Worm (Caenorhabditis elegans) whole organism, L4/young adult: ENCODE data around the gene Y39A1A.22.

Source experiments
- W03F9.2 ChIP-seq: fragments of 150-350 bp; optimal IDR thresholded peaks from 2 replicates; lab custom pipeline; 2014; ENCODE audit warnings: missing biosample characterization, missing genetic modification characterization
- dao-5 ChIP-seq: sonication (generic microtip); optimal IDR thresholded peaks from 2 replicates; lab custom pipeline; 2016; ENCODE audit warnings: missing genotype, missing genetic modification characterization, moderate library complexity, missing compliant biosample characterization
- him-1 ChIP-seq: sonication (generic microtip); optimal IDR thresholded peaks from 2 replicates; lab custom pipeline; 2016; ENCODE audit warnings: missing genotype, missing genetic modification reagents, missing genetic modification characterization, missing compliant biosample characterization

DNA sequence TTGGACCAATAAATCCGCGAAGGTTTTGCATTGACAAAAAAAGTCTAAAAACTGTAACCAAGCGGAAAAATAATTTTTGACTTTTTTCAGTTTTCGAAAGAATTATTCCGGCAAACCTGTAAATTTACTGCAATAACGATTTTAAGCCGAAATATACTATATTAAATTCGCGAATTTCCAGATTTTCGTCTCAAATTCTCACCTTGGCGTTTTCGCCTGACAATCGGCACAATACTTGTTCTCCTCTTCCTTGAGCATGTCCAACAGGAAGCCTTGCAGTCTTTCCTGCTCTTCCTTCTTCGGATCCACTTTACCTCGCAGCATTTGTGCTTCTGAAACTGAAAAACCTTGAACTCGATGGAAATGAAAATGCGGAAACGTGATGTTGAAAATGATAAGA is 32.6 kb upstream of the Y39A1A.22 start, which contains the start of gene smap-1:
- TF ChIP-seq W03F9.2 (tag; lab: Kevin White, UChicago) (no peak), him-1 (no peak), dao-5 (tag; lab: Kevin White, UChicago) (no peak)
